Worm (Caenorhabditis elegans): ENCODE data around the gene F44G4.1.

- TF ChIP-seq nhr-28 (tag; optimal IDR thresholded peaks at IDR 0.05) (no peak), nhr-76 (tag; optimal IDR thresholded peaks at IDR 0.05) (no peak), unc-62 (GFP tag; optimal IDR thresholded peaks at IDR 0.05) (no peak), blmp-1 (tag; optimal IDR thresholded peaks at IDR 0.05) (no peak), elt-3 (tag; optimal IDR thresholded peaks at IDR 0.05) (no peak), mep-1 (tag; optimal IDR thresholded peaks at IDR 0.05) (peak; percentile 72), bed-3 (GFP tag; optimal IDR thresholded peaks at IDR 0.05) (no peak)
Observed at ce11 chrII:8964835-8965234, 29.6 kb upstream of the F44G4.1 start, which contains the start of the genes ndub-3 and C18E9.2.

All from whole organism, mixed stage, embryonic.